Fruit fly (Drosophila melanogaster) whole organism, adult: ENCODE measurements around the gene GMF.

Source experiments
- CG11617 ChIP-seq: fragments of 200-800 bp; sonication (Bioruptor generic); optimal IDR thresholded peaks from 2 replicates; lab custom pipeline; 2017; ENCODE audit warnings: mild to moderate bottlenecking, missing biosample characterization, missing genetic modification reagents, missing genetic modification characterization
- CG12768 ChIP-seq: fragments of 200-800 bp; sonication (Bioruptor generic); optimal IDR thresholded peaks from 2 replicates; lab custom pipeline; 2017; ENCODE audit warnings: missing biosample characterization, missing genetic modification characterization, mild to moderate bottlenecking, moderate library complexity, missing genetic modification reagents
- CG14711 ChIP-seq: fragments of 200-800 bp; sonication (Bioruptor generic); optimal IDR thresholded peaks from 2 replicates; lab custom pipeline; 2018; ENCODE audit warnings: missing biosample characterization, mild to moderate bottlenecking, missing genetic modification characterization, moderate library complexity
- CG1620 ChIP-seq: fragments of 200-800 bp; sonication (Bioruptor generic); optimal IDR thresholded peaks from 2 replicates; lab custom pipeline; 2016; ENCODE audit warnings: missing biosample characterization, missing genetic modification characterization
- CG33017 ChIP-seq: fragments of 200-800 bp; sonication (Bioruptor generic); optimal IDR thresholded peaks from 2 replicates; lab custom pipeline; 2018; ENCODE audit warnings: missing biosample characterization, mild to moderate bottlenecking, missing genetic modification characterization, moderate library complexity
- CG5204 ChIP-seq: fragments of 200-800 bp; sonication (Bioruptor generic); optimal IDR thresholded peaks from 2 replicates; lab custom pipeline; 2016; ENCODE audit warnings: missing biosample characterization, missing genetic modification characterization
- CG7045 ChIP-seq: fragments of 200-800 bp; sonication (Bioruptor generic); optimal IDR thresholded peaks from 2 replicates; lab custom pipeline; 2017; ENCODE audit warnings: missing biosample characterization, mild to moderate bottlenecking, missing genetic modification characterization
- CG7101 ChIP-seq: fragments of 200-800 bp; sonication (Bioruptor generic); optimal IDR thresholded peaks from 2 replicates; lab custom pipeline; 2018; ENCODE audit warnings: missing biosample characterization, mild to moderate bottlenecking, missing genetic modification characterization, moderate library complexity
- Clk ChIP-seq: fragments of 200-800 bp; sonication (Bioruptor generic); optimal IDR thresholded peaks from 2 replicates; lab custom pipeline; 2017; ENCODE audit warnings: missing biosample characterization, missing genetic modification characterization
- Crg-1 ChIP-seq: fragments of 200-800 bp; sonication (Bioruptor generic); optimal IDR thresholded peaks from 2 replicates; lab custom pipeline; 2016; ENCODE audit warnings: missing biosample characterization, missing genetic modification characterization
- Hr96 ChIP-seq: fragments of 200-800 bp; sonication (Bioruptor generic); optimal IDR thresholded peaks from 2 replicates; lab custom pipeline; 2016; ENCODE audit warnings: missing biosample characterization, missing genetic modification characterization
- Mnt ChIP-seq: fragments of 200-800 bp; sonication (Bioruptor generic); optimal IDR thresholded peaks from 2 replicates; lab custom pipeline; 2016; ENCODE audit warnings: missing biosample characterization, mild to moderate bottlenecking, missing genetic modification characterization
- bab1 ChIP-seq: fragments of 200-800 bp; sonication (Bioruptor generic); optimal IDR thresholded peaks from 3 replicates; lab custom pipeline; 2019; ENCODE audit warnings: missing biosample characterization, mild to moderate bottlenecking, missing genetic modification characterization, moderate library complexity
- cic ChIP-seq: fragments of 200-800 bp; sonication (Bioruptor generic); optimal IDR thresholded peaks from 2 replicates; lab custom pipeline; 2017; ENCODE audit warnings: missing biosample characterization, mild to moderate bottlenecking, missing genetic modification characterization, moderate library complexity
- cnc ChIP-seq, 2 experiments: fragments of >200 bp; optimal IDR thresholded peaks; 2 replicates each; lab custom pipeline; 2017
- kay ChIP-seq: fragments of 200-800 bp; sonication (Bioruptor generic); peaks from one replicate; lab custom pipeline; 2016; ENCODE audit warnings: missing biosample characterization, missing genetic modification characterization, borderline replicate concordance
- ovo ChIP-seq: fragments of 200-800 bp; sonication (Bioruptor generic); optimal IDR thresholded peaks from 2 replicates; lab custom pipeline; 2016; ENCODE audit warnings: missing biosample characterization, missing genetic modification characterization
- pad ChIP-seq: fragments of 200-800 bp; sonication (Bioruptor generic); optimal IDR thresholded peaks from 3 replicates; lab custom pipeline; 2017; ENCODE audit warnings: missing biosample characterization, missing genetic modification characterization, mild to moderate bottlenecking, moderate library complexity, missing genetic modification reagents
- tj ChIP-seq: fragments of 200-800 bp; sonication (Bioruptor generic); optimal IDR thresholded peaks from 3 replicates; lab custom pipeline; 2017; ENCODE audit warnings: missing biosample characterization, mild to moderate bottlenecking, missing genetic modification characterization, moderate library complexity
- toe ChIP-seq: fragments of 200-800 bp; sonication (Bioruptor generic); optimal IDR thresholded peaks from 2 replicates; lab custom pipeline; 2016; ENCODE audit warnings: missing biosample characterization, missing genetic modification characterization

The GMF gene

dm6 chr2L:16321872-16322631 is 19.3 kb upstream of the GMF start:
- TF ChIP-seq CG33017 (tag; lab: Kevin White, UChicago), result no peak
- peak; percentile 22 for TF ChIP-seq kay (GFP tag; lab: Kevin White, UChicago)
- TF ChIP-seq CG12768 (GFP tag; lab: Kevin White, UChicago), result no peak

- TF ChIP-seq tj (GFP tag; lab: Kevin White, UChicago), result no peak
- TF ChIP-seq Crg-1 (GFP tag; lab: Kevin White, UChicago), result no peak
- no peak for TF ChIP-seq CG7101 (tag; lab: Kevin White, UChicago)
- no peak for TF ChIP-seq toe (GFP tag; lab: Kevin White, UChicago)
- TF ChIP-seq CG7045 (GFP tag; lab: Kevin White, UChicago), result no peak
- TF ChIP-seq kay (GFP tag; lab: Kevin White, UChicago), result no peak
- TF ChIP-seq CG14711 (tag; lab: Kevin White, UChicago), result no peak
- TF ChIP-seq CG12768 (GFP tag; lab: Kevin White, UChicago), result no peak
- TF ChIP-seq CG5204 (GFP tag; lab: Kevin White, UChicago), result no peak
Measured at dm6 chr2L:16321209-16321608, 18.5 kb upstream of the GMF start.

dm6 chr2L:16320428-16320827 is 17.7 kb upstream of the GMF start:
- no peak for TF ChIP-seq CG12768 (GFP tag; lab: Kevin White, UChicago)
- no peak for TF ChIP-seq Crg-1 (GFP tag; lab: Kevin White, UChicago)
- TF ChIP-seq CG5204 (GFP tag; lab: Kevin White, UChicago), result no peak
- TF ChIP-seq kay (GFP tag; lab: Kevin White, UChicago), result no peak
- no peak for TF ChIP-seq CG11617 (GFP tag; lab: Kevin White, UChicago)
- no peak for TF ChIP-seq CG7045 (GFP tag; lab: Kevin White, UChicago)
- no peak for TF ChIP-seq CG7101 (tag; lab: Kevin White, UChicago)
- TF ChIP-seq tj (GFP tag; lab: Kevin White, UChicago), result no peak
- no peak for TF ChIP-seq CG33017 (tag; lab: Kevin White, UChicago)
- TF ChIP-seq cic (GFP tag; lab: Kevin White, UChicago), result no peak
- TF ChIP-seq Hr96, result no peak
- no peak for TF ChIP-seq CG1620 (GFP tag; lab: Kevin White, UChicago)
- TF ChIP-seq CG14711 (tag; lab: Kevin White, UChicago), result no peak
- no peak for TF ChIP-seq toe (GFP tag; lab: Kevin White, UChicago)

- peak; percentile 14 for TF ChIP-seq pad (GFP tag; lab: Kevin White, UChicago)
- peak; percentile 32 for TF ChIP-seq Clk (GFP tag; lab: Kevin White, UChicago)
- TF ChIP-seq Mnt (GFP tag; lab: Kevin White, UChicago), result peak; percentile 45
- peak; percentile 88 for TF ChIP-seq cic (GFP tag; lab: Kevin White, UChicago)
- TF ChIP-seq CG14711 (tag; lab: Kevin White, UChicago), result no peak
- TF ChIP-seq kay (GFP tag; lab: Kevin White, UChicago), result peak; percentile 82
- no peak for TF ChIP-seq CG11617 (GFP tag; lab: Kevin White, UChicago)
- TF ChIP-seq Crg-1 (GFP tag; lab: Kevin White, UChicago), result no peak
- TF ChIP-seq CG12768 (GFP tag; lab: Kevin White, UChicago), result peak; percentile 52
- TF ChIP-seq CG7045 (GFP tag; lab: Kevin White, UChicago), result peak; percentile 20
- TF ChIP-seq CG33017 (tag; lab: Kevin White, UChicago), result peak; percentile 36
- TF ChIP-seq cnc (optimal IDR thresholded peaks at IDR 0.05; lab: Kevin White, UChicago), result no peak
- peak; percentile 22 for TF ChIP-seq tj (GFP tag; lab: Kevin White, UChicago)
Measured at dm6 chr2L:16319743-16320142, 17.0 kb upstream of the GMF start.

dm6 chr2L:16317777-16318610 is 15.2 kb upstream of the GMF start:
- TF ChIP-seq tj (GFP tag; lab: Kevin White, UChicago) (peak; percentile 72), kay (GFP tag; lab: Kevin White, UChicago) (peak; percentile 70), CG33017 (tag; lab: Kevin White, UChicago) (no peak), ovo (GFP tag; lab: Kevin White, UChicago) (peak; percentile 27), CG1620 (GFP tag; lab: Kevin White, UChicago) (peak; percentile 41), CG7101 (tag; lab: Kevin White, UChicago) (peak; percentile 7), toe (GFP tag; lab: Kevin White, UChicago) (no peak), Mnt (GFP tag; lab: Kevin White, UChicago) (peak; percentile 46), bab1 (GFP tag; lab: Kevin White, UChicago) (no peak), cic (GFP tag; lab: Kevin White, UChicago) (peak; percentile 26), CG5204 (GFP tag; lab: Kevin White, UChicago) (no peak), cnc (optimal IDR thresholded peaks at IDR 0.05; lab: Kevin White, UChicago) (no peak), CG7045 (GFP tag; lab: Kevin White, UChicago) (peak; percentile 9), CG11617 (GFP tag; lab: Kevin White, UChicago) (no peak), CG14711 (tag; lab: Kevin White, UChicago) (no peak), Crg-1 (GFP tag; lab: Kevin White, UChicago) (peak; percentile 71), CG12768 (GFP tag; lab: Kevin White, UChicago) (peak; percentile 34)
